Worm (Caenorhabditis elegans) whole organism, young adult: ENCODE measurements around the gene F10G2.10.

Source experiments
- K11D2.4 ChIP-seq: fragments of 200-800 bp; sonication (Bioruptor generic); IDR thresholded peaks from 2 replicates; pipeline ENCODE4 v1.3.6; 2022; ENCODE audit warnings: missing genetic modification reagents, missing genetic modification characterization, missing compliant biosample characterization
- T07F8.4 ChIP-seq: sonication (generic microtip); optimal IDR thresholded peaks from 2 replicates; lab custom pipeline; 2016; ENCODE audit warnings: mild to moderate bottlenecking, missing genetic modification characterization, moderate library complexity, missing compliant biosample characterization
- Y53G8AR.9 ChIP-seq: fragments of 200-800 bp; sonication (Bioruptor generic); conservative IDR thresholded peaks from 2 replicates; pipeline ENCODE4 v1.3.6; 2022; ENCODE audit warnings: missing genetic modification reagents, missing genetic modification characterization, missing compliant biosample characterization
- chd-7 ChIP-seq: sonication (generic microtip); optimal IDR thresholded peaks from 2 replicates; lab custom pipeline; 2016; ENCODE audit warnings: mild to moderate bottlenecking, missing genetic modification characterization, moderate library complexity, missing compliant biosample characterization
- fkh-3 ChIP-seq: sonication (generic microtip); optimal IDR thresholded peaks from 2 replicates; lab custom pipeline; 2016; ENCODE audit warnings: mild to moderate bottlenecking, missing genetic modification characterization, missing compliant biosample characterization
- nfya-2 ChIP-seq: fragments of 200-800 bp; sonication (Bioruptor generic); IDR thresholded peaks from 2 replicates; pipeline ENCODE4 v1.3.6; 2022; ENCODE audit warnings: missing genetic modification reagents, missing genetic modification characterization, missing compliant biosample characterization
- pbrm-1 ChIP-seq: fragments of 200-800 bp; sonication (Bioruptor generic); IDR thresholded peaks from 2 replicates; pipeline ENCODE4 v1.3.6; 2022; ENCODE audit warnings: missing genetic modification reagents, missing genetic modification characterization, missing compliant biosample characterization
- snpc-4 ChIP-seq, 5 experiments: fragments of 150-350 bp in 1 of 5; sonication (generic microtip) in 4 of 5; optimal IDR thresholded peaks; 2 replicates each; lab custom pipeline; 2014 to 2018; ENCODE audit warnings: missing genetic modification characterization in 5 of 5, missing biosample characterization in 3 of 5, antibody characterized with exemption in 2 of 5, mild to moderate bottlenecking in 2 of 5, missing compliant biosample characterization in 2 of 5, missing genotype in 2 of 5, moderate library complexity in 2 of 5, missing genetic modification reagents in 1 of 5
- unc-62 ChIP-seq: fragments of 150-350 bp; optimal IDR thresholded peaks from 2 replicates; lab custom pipeline; 2014; ENCODE audit warnings: missing biosample characterization, missing genetic modification reagents, missing genetic modification characterization
- zim-3 ChIP-seq: sonication (generic microtip); optimal IDR thresholded peaks from 2 replicates; lab custom pipeline; 2017; ENCODE audit warnings: mild to moderate bottlenecking, missing genetic modification characterization, moderate library complexity, missing compliant biosample characterization

ce11 chrV:7364951-7365350, 42.9 kb downstream of the F10G2.10 start, which contains the start of gene exc-13:
- TF ChIP-seq zim-3 (tag; lab: Kevin White, UChicago) (no peak), unc-62 (GFP tag; lab: Kevin White, UChicago) (no peak), snpc-4 (GFP tag; optimal IDR thresholded peaks at IDR 0.05; lab: Kevin White, UChicago) (no peak), snpc-4 (tag; optimal IDR thresholded peaks at IDR 0.05; lab: Kevin White, UChicago) (no peak), chd-7 (no peak), T07F8.4 (tag; lab: Kevin White, UChicago) (no peak), pbrm-1 (no peak), K11D2.4 (no peak), nfya-2 (GFP tag; lab: Robert Waterston, UW) (no peak), Y53G8AR.9 (GFP tag; lab: Robert Waterston, UW) (no peak), fkh-3 (tag; lab: Kevin White, UChicago) (no peak)
